Worm (Caenorhabditis elegans) whole organism, early embryonic: ENCODE results near the gene ZK1320.7.

Experiments
- B0310.2 ChIP-seq: sonication (generic microtip); optimal IDR thresholded peaks from 2 replicates; lab custom pipeline; 2016; ENCODE audit warnings: mild to moderate bottlenecking, missing genetic modification characterization, missing compliant biosample characterization
- F13C5.2 ChIP-seq: sonication (generic microtip); optimal IDR thresholded peaks from 2 replicates; lab custom pipeline; 2017; ENCODE audit warnings: mild to moderate bottlenecking, missing genetic modification characterization, inconsistent platforms, missing compliant biosample characterization
- ama-1 ChIP-seq: fragments of 150-350 bp; optimal IDR thresholded peaks from 2 replicates; lab custom pipeline; 2014
- ceh-13 ChIP-seq: fragments of 200-800 bp; sonication (Bioruptor generic); optimal IDR thresholded peaks from 2 replicates; lab custom pipeline; 2018; ENCODE audit warnings: mild to moderate bottlenecking, missing genetic modification characterization, missing compliant biosample characterization
- ets-7 ChIP-seq: sonication (generic microtip); optimal IDR thresholded peaks from 2 replicates; lab custom pipeline; 2016; ENCODE audit warnings: missing genotype, missing genetic modification characterization, missing compliant biosample characterization
- flt-1 ChIP-seq: fragments of 200-800 bp; sonication (Bioruptor generic); IDR thresholded peaks from 2 replicates; pipeline ENCODE4 v1.3.6; 2022; ENCODE audit warnings: missing genetic modification characterization, missing compliant biosample characterization
- hmbx-1 ChIP-seq: sonication (generic microtip); optimal IDR thresholded peaks from 2 replicates; lab custom pipeline; 2016; ENCODE audit warnings: mild to moderate bottlenecking, missing genetic modification characterization, missing compliant biosample characterization
- hmg-4 ChIP-seq: fragments of 200-800 bp; sonication (Bioruptor generic); optimal IDR thresholded peaks from 2 replicates; lab custom pipeline; 2018; ENCODE audit warnings: mild to moderate bottlenecking, missing genetic modification characterization, missing compliant biosample characterization
- hnd-1 ChIP-seq: sonication (generic microtip); optimal IDR thresholded peaks from 2 replicates; lab custom pipeline; 2016; ENCODE audit warnings: missing genetic modification characterization, missing compliant biosample characterization
- pes-1 ChIP-seq: fragments of 200-800 bp; sonication (Bioruptor generic); IDR thresholded peaks from 2 replicates; pipeline ENCODE4 v1.3.6; 2022; ENCODE audit warnings: missing genetic modification reagents, missing genetic modification characterization, missing compliant biosample characterization
- scrt-1 ChIP-seq: fragments of 200-800 bp; sonication (Bioruptor generic); IDR thresholded peaks from 2 replicates; pipeline ENCODE4 v1.3.6; 2022; ENCODE audit warnings: missing genetic modification characterization, missing compliant biosample characterization
- sea-1 ChIP-seq: fragments of 200-800 bp; sonication (Bioruptor generic); conservative IDR thresholded peaks from 2 replicates; pipeline ENCODE4 v1.3.6; 2022; ENCODE audit warnings: missing genetic modification characterization, missing compliant biosample characterization
- tbx-37 ChIP-seq: fragments of 200-800 bp; sonication (Bioruptor generic); conservative IDR thresholded peaks from 2 replicates; pipeline ENCODE4 v1.3.6; 2022; ENCODE audit warnings: missing genetic modification reagents, missing genetic modification characterization, missing compliant biosample characterization
- tra-4 ChIP-seq: sonication (generic microtip); optimal IDR thresholded peaks from 2 replicates; lab custom pipeline; 2017; ENCODE audit warnings: missing genetic modification characterization, missing compliant biosample characterization

DNA sequence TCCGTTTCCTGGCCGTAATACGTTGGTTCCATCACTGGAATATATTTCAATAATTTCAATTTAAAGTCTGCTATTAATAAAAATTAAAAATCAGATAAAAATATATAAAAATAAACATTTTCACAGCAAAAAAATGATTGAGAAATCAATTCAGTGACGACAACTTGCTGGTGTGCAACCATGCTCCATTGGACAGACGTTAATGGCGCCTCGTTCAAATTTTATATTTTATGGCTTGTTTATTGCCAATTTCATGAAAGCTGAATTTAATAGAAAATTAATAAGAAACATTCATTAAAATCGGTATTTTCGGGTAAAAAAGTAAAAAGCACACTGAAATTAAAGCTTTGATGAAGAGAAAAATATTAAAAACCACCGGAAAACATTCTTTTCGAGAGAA is 34.8 kb downstream of the ZK1320.7 start, which contains the start of gene Y53C12A.3:
- TF ChIP-seq hmg-4 (GFP tag; lab: Kevin White, UChicago) (no peak), sea-1 (GFP tag; lab: Robert Waterston, UW) (no peak), ama-1 (lab: Kevin White, UChicago) (no peak), ceh-13 (GFP tag; lab: Kevin White, UChicago) (no peak), tbx-37 (GFP tag; lab: Robert Waterston, UW) (no peak), ets-7 (tag; lab: Kevin White, UChicago) (no peak), scrt-1 (GFP tag; lab: Robert Waterston, UW) (no peak), B0310.2 (tag; lab: Kevin White, UChicago) (no peak), flt-1 (no peak), pes-1 (GFP tag; lab: Robert Waterston, UW) (no peak), tra-4 (tag; lab: Kevin White, UChicago) (no peak), hmbx-1 (tag; lab: Kevin White, UChicago) (no peak), F13C5.2 (tag; lab: Kevin White, UChicago) (peak; percentile 16), hnd-1 (no peak)
